Fruit fly (Drosophila melanogaster) Kc167 (cell line): ENCODE results near the gene CG31639.

Experiments used
- Myc ChIP-seq: fragments of >200 bp; optimal IDR thresholded peaks from 2 replicates; lab custom pipeline; 2017; ENCODE audit warnings: missing external identifiers
- h ChIP-seq: fragments of >200 bp; optimal IDR thresholded peaks from 3 replicates; lab custom pipeline; 2018; ENCODE audit warnings: missing external identifiers
- insv ChIP-seq: fragments of >200 bp; optimal IDR thresholded peaks from 3 replicates; lab custom pipeline; 2018; ENCODE audit warnings: missing external identifiers
- psq ChIP-seq: fragments of >200 bp; optimal IDR thresholded peaks from 2 replicates; lab custom pipeline; 2017; ENCODE audit warnings: missing external identifiers

DNA sequence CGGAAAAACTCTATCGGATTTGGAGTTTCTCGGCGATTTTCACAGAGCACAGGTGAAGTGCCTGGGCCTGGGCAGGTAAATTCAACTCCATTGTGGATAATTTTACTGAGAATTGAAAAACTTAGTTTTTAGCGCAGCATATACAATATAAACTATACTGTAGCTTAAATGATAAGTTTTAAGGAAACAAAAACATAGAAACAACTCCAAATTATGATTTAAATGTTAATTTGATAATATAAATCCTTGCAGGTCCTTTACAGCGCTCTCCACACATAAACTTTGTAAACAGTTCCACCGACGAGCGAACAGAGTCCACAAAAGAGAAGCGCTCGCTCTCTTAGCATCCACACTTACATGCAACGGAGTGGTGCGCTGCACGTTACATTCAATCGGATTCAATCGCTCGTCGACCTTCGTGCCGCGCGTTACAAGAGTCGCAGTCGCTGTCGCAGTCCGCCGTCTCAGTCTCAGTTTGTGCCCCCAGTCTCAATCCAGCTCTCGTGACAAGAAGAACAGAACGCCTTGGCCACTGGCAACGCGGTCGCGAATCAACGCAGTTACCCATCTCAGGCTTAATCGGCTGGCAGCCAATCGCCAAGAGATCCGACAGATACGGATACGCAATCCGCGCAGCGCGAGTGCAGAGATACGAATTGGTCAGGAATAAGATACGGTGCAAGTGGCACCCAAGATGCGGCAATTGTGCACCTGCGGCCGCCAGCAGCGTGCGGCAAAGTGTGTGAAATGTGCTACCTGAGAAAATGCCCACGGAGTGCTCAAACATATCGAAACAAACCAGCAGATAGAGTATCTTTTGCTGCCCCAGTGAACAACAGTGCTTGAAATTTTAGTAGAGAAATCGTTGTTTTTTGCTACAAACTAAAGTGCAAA is 24.0 kb upstream of the CG31639 start, which contains the start of gene smal:
- TF ChIP-seq h (lab: Kevin White, UChicago) (no peak), insv (lab: Kevin White, UChicago) (no peak), Myc (lab: Kevin White, UChicago) (no peak), psq (lab: Kevin White, UChicago) (no peak)
